Worm (Caenorhabditis elegans): ENCODE data around the gene ced-3.

The ced-3 gene

DNA sequence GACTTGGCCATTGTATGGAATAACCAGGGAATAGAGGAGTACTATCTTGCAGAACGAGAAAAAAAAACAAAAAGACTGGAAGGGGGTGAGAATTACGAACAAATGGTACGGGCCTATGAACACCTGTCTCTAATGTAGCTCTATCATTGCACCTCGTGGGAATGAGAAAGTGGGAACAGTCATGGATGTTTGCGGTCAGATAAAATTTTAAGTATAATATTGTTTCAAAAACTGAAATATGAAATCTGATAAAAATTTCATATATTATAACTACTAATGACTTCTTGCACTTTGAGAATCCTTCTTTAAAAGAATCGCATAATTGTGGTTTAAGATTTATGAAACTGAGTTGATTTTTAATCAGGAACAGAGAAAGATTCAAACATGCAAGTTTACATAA, 10.7 kb downstream of the ced-3 start, which contains the start of gene F58D2.5:
TSS of gene F58D2.5 (minus strand) at position 101 of the 400 bp plus-strand sequence.
- TF ChIP-seq unc-39 (tag; optimal IDR thresholded peaks at IDR 0.05) = no peak

DNA sequence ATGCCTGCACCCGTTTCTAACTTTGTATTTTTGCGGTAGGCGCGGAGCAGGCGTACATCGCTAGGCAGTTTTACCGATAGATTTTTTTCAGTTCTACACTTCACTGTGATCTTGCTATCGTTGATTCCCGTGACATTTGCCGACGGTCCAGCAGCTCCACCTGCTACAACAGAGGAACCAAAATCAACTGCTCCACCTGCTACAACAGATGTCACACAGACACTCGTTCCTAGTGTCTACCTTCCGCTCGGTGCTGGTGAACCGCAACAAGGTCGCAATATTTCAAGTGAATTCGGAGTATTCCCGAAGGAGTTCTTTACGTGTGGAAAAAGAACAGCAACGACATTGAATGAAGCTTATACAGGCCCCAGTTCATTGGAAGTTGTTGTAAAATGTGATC, 13.9 kb downstream of the ced-3 start:
- TF ChIP-seq unc-62 (GFP tag; optimal IDR thresholded peaks at IDR 0.05) = no peak
- TF ChIP-seq aly-2 (tag; optimal IDR thresholded peaks at IDR 0.05) = no peak
- TF ChIP-seq mbf-1 (tag; optimal IDR thresholded peaks at IDR 0.05) = no peak
- no peak for TF ChIP-seq nhr-6 (tag; optimal IDR thresholded peaks at IDR 0.05)
- no peak for TF ChIP-seq nhr-23 (tag; optimal IDR thresholded peaks at IDR 0.05)
- no peak for TF ChIP-seq unc-55 (GFP tag; optimal IDR thresholded peaks at IDR 0.05)
- no peak for TF ChIP-seq ama-1 (optimal IDR thresholded peaks at IDR 0.05)
- no peak for TF ChIP-seq F13H6.1 (tag; optimal IDR thresholded peaks at IDR 0.05)
- TF ChIP-seq mab-5 (tag; optimal IDR thresholded peaks at IDR 0.05) = no peak
- TF ChIP-seq C34F6.9 (tag; optimal IDR thresholded peaks at IDR 0.05) = no peak
- TF ChIP-seq sma-9 (GFP tag; optimal IDR thresholded peaks at IDR 0.05) = no peak
- TF ChIP-seq sma-9 (tag; optimal IDR thresholded peaks at IDR 0.05) = no peak
- no peak for TF ChIP-seq peb-1 (tag; optimal IDR thresholded peaks at IDR 0.05)
- TF ChIP-seq sem-4 (tag; optimal IDR thresholded peaks at IDR 0.05) = no peak
- TF ChIP-seq nhr-10 (tag; optimal IDR thresholded peaks at IDR 0.05) = no peak
- no peak for TF ChIP-seq crh-2 (tag; optimal IDR thresholded peaks at IDR 0.05)
- no peak for TF ChIP-seq nhr-25 (tag; optimal IDR thresholded peaks at IDR 0.05)
- TF ChIP-seq egl-27 (tag; optimal IDR thresholded peaks at IDR 0.05) = no peak
- TF ChIP-seq lsy-2 (tag; optimal IDR thresholded peaks at IDR 0.05) = no peak
- no peak for TF ChIP-seq lin-39 (tag; optimal IDR thresholded peaks at IDR 0.05)

DNA sequence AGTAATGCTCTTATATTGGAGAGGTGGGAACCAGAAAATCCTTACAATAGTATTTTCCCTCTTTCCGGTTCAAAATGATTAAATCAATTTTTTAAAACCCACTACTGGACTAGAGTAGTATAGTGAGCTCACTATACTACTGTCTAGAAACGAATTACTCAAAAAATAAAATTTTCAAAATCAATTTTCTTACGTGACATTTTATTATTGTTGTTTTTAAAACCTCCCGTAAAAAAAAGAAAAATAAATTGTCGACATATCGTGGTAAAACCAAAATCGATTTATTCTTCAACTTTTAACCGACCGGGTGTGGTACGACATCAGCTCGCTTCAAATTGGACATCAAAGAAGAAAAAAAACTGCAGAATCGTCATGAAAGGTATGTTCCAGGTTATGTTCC, 14.5 kb downstream of the ced-3 start, which contains the start of gene F58D2.2:
TSS of gene F58D2.2 (plus strand) at position 301 of the 400 bp plus-strand sequence.
- TF ChIP-seq elt-1 (tag; optimal IDR thresholded peaks at IDR 0.05) (no peak), aly-2 (tag; optimal IDR thresholded peaks at IDR 0.05) (no peak), nhr-21 (tag; optimal IDR thresholded peaks at IDR 0.05) (no peak), zag-1 (tag; optimal IDR thresholded peaks at IDR 0.05) (no peak), nhr-129 (tag; optimal IDR thresholded peaks at IDR 0.05) (no peak), alr-1 (tag; optimal IDR thresholded peaks at IDR 0.05) (no peak), mab-5 (tag; optimal IDR thresholded peaks at IDR 0.05) (no peak), ceh-82 (tag; optimal IDR thresholded peaks at IDR 0.05) (no peak), gmeb-1 (tag; optimal IDR thresholded peaks at IDR 0.05) (no peak), sma-3 (GFP tag; optimal IDR thresholded peaks at IDR 0.05) (no peak), lin-39 (tag; optimal IDR thresholded peaks at IDR 0.05) (no peak), egl-27 (tag; optimal IDR thresholded peaks at IDR 0.05) (no peak), elt-3 (tag; optimal IDR thresholded peaks at IDR 0.05) (no peak), lin-11 (tag; optimal IDR thresholded peaks at IDR 0.05) (no peak), mdl-1 (tag; optimal IDR thresholded peaks at IDR 0.05) (no peak), nhr-237 (tag; optimal IDR thresholded peaks at IDR 0.05) (no peak), nhr-23 (tag; optimal IDR thresholded peaks at IDR 0.05) (no peak), nhr-77 (tag; optimal IDR thresholded peaks at IDR 0.05) (no peak), nhr-12 (tag; optimal IDR thresholded peaks at IDR 0.05) (no peak), blmp-1 (tag; optimal IDR thresholded peaks at IDR 0.05; ENCODE audit: insufficient read depth) (no peak)

DNA sequence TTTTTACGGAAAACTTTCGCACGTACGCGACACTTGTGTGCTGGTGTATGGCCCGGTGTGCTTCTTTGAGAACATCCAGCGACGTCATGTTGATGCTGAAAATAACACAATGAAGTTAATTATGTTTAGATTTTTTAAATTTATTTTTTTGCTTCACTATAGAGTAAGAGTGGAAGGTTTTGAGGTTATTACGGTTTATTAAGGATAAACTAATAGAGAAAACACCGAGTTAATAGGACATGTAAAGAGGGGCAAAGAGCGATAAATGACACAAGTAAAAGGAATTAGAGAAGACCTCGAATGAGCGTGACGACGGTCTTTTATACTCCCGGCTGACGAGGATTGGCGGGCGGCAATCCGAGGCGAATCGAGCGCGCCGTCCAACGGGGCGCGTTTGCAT, 15.0 kb downstream of the ced-3 start, which contains the start of gene F58D2.4:
TSS of gene F58D2.4 (minus strand) at position 101 of the 400 bp plus-strand sequence.
- TF ChIP-seq nhr-21 (tag; optimal IDR thresholded peaks at IDR 0.05) (no peak), alr-1 (tag; optimal IDR thresholded peaks at IDR 0.05) (no peak), crh-2 (tag; optimal IDR thresholded peaks at IDR 0.05) (no peak), mdl-1 (tag; optimal IDR thresholded peaks at IDR 0.05) (no peak), skn-1 (tag; optimal IDR thresholded peaks at IDR 0.05) (no peak), elt-3 (tag; optimal IDR thresholded peaks at IDR 0.05) (no peak), gmeb-1 (tag; optimal IDR thresholded peaks at IDR 0.05) (no peak), R02D3.7 (tag; optimal IDR thresholded peaks at IDR 0.05) (no peak), nhr-25 (tag; optimal IDR thresholded peaks at IDR 0.05) (no peak), unc-39 (tag; optimal IDR thresholded peaks at IDR 0.05) (no peak)

Data from whole organism, L2 larva.